Fruit fly (Drosophila melanogaster) whole organism: ENCODE results near the gene ergic53.

Experiments used
- CG8478 ChIP-seq: fragments of >200 bp; optimal IDR thresholded peaks from 2 replicates; lab custom pipeline; 2018; ENCODE audit warnings: inconsistent platforms
- Dll ChIP-seq: fragments of >200 bp; optimal IDR thresholded peaks from 2 replicates; lab custom pipeline; 2017
- EcR ChIP-seq, 2 experiments: fragments of >200 bp; optimal IDR thresholded peaks; 2 replicates each; lab custom pipeline; 2017; ENCODE audit warnings: missing biosample characterization in 2 of 2, missing genetic modification characterization in 2 of 2, missing genetic modification reagents in 2 of 2
- pan ChIP-seq: fragments of >200 bp; optimal IDR thresholded peaks from 2 replicates; lab custom pipeline; 2017
- psq ChIP-seq: fragments of >200 bp; optimal IDR thresholded peaks from 2 replicates; lab custom pipeline; 2017
- usp ChIP-seq: fragments of >200 bp; optimal IDR thresholded peaks from 2 replicates; lab custom pipeline; 2017; ENCODE audit warnings: missing biosample characterization, missing genetic modification characterization, mixed read lengths

Gene ergic53

DNA sequence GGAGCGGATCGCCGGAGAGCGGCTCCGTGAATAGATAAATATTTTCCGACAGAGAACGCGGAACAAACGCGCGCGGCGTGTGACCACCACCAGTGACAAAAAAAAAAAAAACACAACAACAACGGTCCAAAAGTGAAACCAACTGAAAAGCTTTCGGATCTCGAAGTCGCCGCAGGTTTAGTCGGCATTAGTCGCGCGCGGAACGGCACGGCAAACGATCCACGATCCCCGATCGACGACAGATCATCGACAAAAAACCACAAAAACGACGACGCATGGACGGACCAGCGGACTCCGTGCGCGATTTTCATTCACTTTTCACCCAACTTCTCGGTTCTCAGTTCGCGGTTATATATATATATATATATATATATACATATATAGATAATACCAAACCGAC is 43.7 kb downstream of the ergic53 start:
- TF ChIP-seq usp (GFP tag; lab: Kevin White, UChicago) (no peak), Dll (no peak), CG8478 (lab: Kevin White, UChicago) (no peak), EcR (GFP tag; optimal IDR thresholded peaks at IDR 0.05; lab: Kevin White, UChicago) (no peak), psq (lab: Kevin White, UChicago) (no peak), pan (lab: Kevin White, UChicago) (no peak)

DNA sequence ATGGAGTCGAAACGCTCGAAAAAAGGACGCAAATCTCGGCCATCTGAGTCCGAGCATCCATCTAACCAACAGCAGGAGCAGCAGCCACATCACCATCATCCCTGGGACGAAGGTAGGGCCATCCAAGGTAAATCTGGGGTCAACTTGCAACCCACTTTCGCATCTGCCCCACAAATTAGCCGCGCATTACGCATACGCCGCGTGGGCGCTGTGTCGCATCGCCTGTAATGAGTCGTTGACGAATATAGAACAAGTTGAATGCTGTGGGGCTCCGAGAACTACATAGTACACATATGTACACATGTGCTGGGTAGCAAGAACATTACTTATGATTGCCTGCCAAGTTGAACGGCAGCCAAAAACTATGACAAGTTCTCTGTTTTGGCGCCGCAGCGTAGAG is 44.7 kb downstream of the ergic53 start:
- TF ChIP-seq Dll: no peak

DNA sequence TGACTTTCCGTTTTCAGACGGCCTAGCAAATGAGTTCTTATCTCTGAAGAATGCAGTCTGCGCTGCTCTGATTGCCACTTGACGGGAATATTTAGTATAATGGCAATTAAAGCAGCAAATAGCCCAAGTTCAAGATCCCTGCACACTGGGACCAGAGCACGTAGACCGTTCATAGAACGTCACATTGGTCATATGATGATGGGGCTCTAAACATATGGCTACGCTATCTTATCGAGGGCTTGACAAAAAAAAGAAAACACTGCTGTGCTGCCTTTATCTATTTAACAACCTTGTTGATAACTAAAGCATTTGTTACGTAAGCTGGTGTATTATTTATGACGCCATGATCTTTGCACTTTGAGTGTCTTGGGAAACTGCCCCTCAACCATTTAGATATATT is 46.0 kb downstream of the ergic53 start:
- no peak for TF ChIP-seq CG8478 (lab: Kevin White, UChicago)
- no peak for TF ChIP-seq usp (GFP tag; lab: Kevin White, UChicago)
- TF ChIP-seq pan (lab: Kevin White, UChicago): no peak
- TF ChIP-seq EcR (GFP tag; optimal IDR thresholded peaks at IDR 0.05; lab: Kevin White, UChicago): no peak
- no peak for TF ChIP-seq psq (lab: Kevin White, UChicago)
- no peak for TF ChIP-seq Dll

DNA sequence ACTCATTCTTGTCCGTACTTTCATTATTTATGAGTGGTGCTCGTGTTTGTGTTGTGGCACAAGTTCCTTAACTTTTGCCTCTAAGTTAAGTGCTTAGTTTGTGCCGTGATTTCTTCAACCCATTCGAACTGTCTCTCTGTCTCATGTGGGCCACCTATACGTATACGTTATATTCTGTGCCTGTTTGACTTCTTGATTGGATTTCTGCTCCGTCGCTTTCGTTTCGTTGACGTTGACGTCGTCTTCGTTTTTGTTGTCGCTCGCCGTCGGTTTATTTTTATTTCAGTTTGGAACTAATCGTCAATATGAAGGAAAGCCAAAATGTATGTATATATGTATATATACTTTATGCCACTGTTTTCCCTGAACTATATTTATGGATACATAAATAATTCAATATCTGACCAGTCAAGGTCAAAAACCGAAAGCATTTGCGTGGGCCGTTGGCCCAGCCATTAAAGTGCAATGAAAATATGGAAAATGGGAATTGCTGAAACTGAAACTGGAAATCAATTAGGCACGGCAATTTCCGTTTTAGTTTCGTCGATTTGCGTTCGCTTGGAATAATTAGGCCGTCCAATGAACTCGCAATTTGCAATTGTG is 47.4 kb downstream of the ergic53 start:
- TF ChIP-seq Dll (no peak), usp (GFP tag; lab: Kevin White, UChicago) (no peak), EcR (GFP tag; optimal IDR thresholded peaks at IDR 0.05; lab: Kevin White, UChicago) (no peak), CG8478 (lab: Kevin White, UChicago) (no peak), pan (lab: Kevin White, UChicago) (no peak), psq (lab: Kevin White, UChicago) (no peak)

DNA sequence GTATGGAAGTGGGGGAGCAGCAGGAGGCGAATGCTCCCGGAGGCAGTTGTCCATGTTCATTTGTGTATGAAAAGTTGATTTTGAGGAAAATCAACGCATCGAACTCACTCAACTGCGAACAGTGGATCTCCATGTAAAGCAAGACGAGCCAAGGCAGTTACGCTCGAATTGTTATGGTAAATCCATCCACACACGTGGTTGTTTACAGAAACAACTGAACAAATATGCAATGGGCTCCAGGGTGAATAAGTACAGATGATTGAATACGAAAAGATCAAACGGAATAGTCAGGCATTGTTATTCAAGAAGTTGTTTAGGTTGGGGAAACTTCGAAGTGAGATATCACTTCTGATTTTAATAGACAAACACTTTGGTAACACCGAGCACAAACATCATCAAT is 49.3 kb downstream of the ergic53 start:
- no peak for TF ChIP-seq Dll
- TF ChIP-seq psq (lab: Kevin White, UChicago): no peak
- no peak for TF ChIP-seq pan (lab: Kevin White, UChicago)
- no peak for TF ChIP-seq EcR (GFP tag; optimal IDR thresholded peaks at IDR 0.05; lab: Kevin White, UChicago)
- no peak for TF ChIP-seq CG8478 (lab: Kevin White, UChicago)
- no peak for TF ChIP-seq usp (GFP tag; lab: Kevin White, UChicago)
